Worm (Caenorhabditis elegans) whole organism, mixed stage, embryonic: ENCODE data around the gene D1054.1.

Experiments used
- bed-3 ChIP-seq: fragments of 200-800 bp; sonication (Bioruptor generic); optimal IDR thresholded peaks from 3 replicates; lab custom pipeline; 2018; ENCODE audit warnings: mild to moderate bottlenecking, missing genetic modification characterization, moderate library complexity, missing compliant biosample characterization
- blmp-1 ChIP-seq: fragments of 150-350 bp; optimal IDR thresholded peaks from 2 replicates; lab custom pipeline; 2014; ENCODE audit warnings: missing biosample characterization, missing genetic modification characterization
- ceh-43 ChIP-seq: fragments of 200-800 bp; sonication (Bioruptor generic); optimal IDR thresholded peaks from 2 replicates; lab custom pipeline; 2018; ENCODE audit warnings: mild to moderate bottlenecking, missing genetic modification characterization, moderate library complexity, missing compliant biosample characterization
- ceh-83 ChIP-seq: fragments of 200-800 bp; sonication (Bioruptor generic); optimal IDR thresholded peaks from 2 replicates; lab custom pipeline; 2018; ENCODE audit warnings: mild to moderate bottlenecking, missing genetic modification characterization, missing compliant biosample characterization
- ces-1 ChIP-seq: fragments of 150-350 bp; optimal IDR thresholded peaks from 2 replicates; lab custom pipeline; 2014; ENCODE audit warnings: missing biosample characterization, missing genetic modification reagents, missing genetic modification characterization
- cnd-1 ChIP-seq: fragments of 200-800 bp; sonication (Bioruptor generic); optimal IDR thresholded peaks from 2 replicates; lab custom pipeline; 2018; ENCODE audit warnings: mild to moderate bottlenecking, missing genetic modification characterization, missing compliant biosample characterization
- drap-1 ChIP-seq: fragments of 200-800 bp; sonication (Bioruptor generic); optimal IDR thresholded peaks from 3 replicates; lab custom pipeline; 2018; ENCODE audit warnings: mild to moderate bottlenecking, missing genetic modification characterization, missing compliant biosample characterization
- elt-3 ChIP-seq: fragments of 150-350 bp; optimal IDR thresholded peaks from 2 replicates; lab custom pipeline; 2014; ENCODE audit warnings: missing biosample characterization, missing genetic modification characterization
- flh-1 ChIP-seq: fragments of 200-800 bp; sonication (Bioruptor generic); optimal IDR thresholded peaks from 2 replicates; lab custom pipeline; 2018; ENCODE audit warnings: mild to moderate bottlenecking, missing genetic modification characterization, moderate library complexity, missing compliant biosample characterization
- ham-2 ChIP-seq: fragments of 200-800 bp; sonication (Bioruptor generic); optimal IDR thresholded peaks from 2 replicates; lab custom pipeline; 2018; ENCODE audit warnings: mild to moderate bottlenecking, missing genetic modification characterization, missing compliant biosample characterization
- hlh-1 ChIP-seq: fragments of 150-350 bp; optimal IDR thresholded peaks from 2 replicates; lab custom pipeline; 2014; ENCODE audit warnings: missing biosample characterization, missing genetic modification reagents, missing genetic modification characterization
- lin-13 ChIP-seq: fragments of 150-350 bp; optimal IDR thresholded peaks from 2 replicates; lab custom pipeline; 2014; ENCODE audit warnings: missing biosample characterization, missing genetic modification characterization
- mab-5 ChIP-seq: fragments of 150-350 bp; optimal IDR thresholded peaks from 2 replicates; lab custom pipeline; 2014; ENCODE audit warnings: missing biosample characterization, missing genetic modification characterization
- pha-4 ChIP-seq: fragments of 150-350 bp; optimal IDR thresholded peaks from 2 replicates; lab custom pipeline; 2018; ENCODE audit warnings: missing biosample characterization, missing genetic modification reagents, missing genetic modification characterization
- sem-2 ChIP-seq: fragments of 200-800 bp; sonication (Bioruptor generic); optimal IDR thresholded peaks from 2 replicates; lab custom pipeline; 2018; ENCODE audit warnings: mild to moderate bottlenecking, missing genetic modification characterization, missing compliant biosample characterization
- sptf-1 ChIP-seq: sonication (generic microtip); optimal IDR thresholded peaks from 2 replicates; lab custom pipeline; 2017; ENCODE audit warnings: mild to moderate bottlenecking, missing genetic modification characterization, moderate library complexity, missing compliant biosample characterization
- unc-120 ChIP-seq: sonication (generic microtip); optimal IDR thresholded peaks from 2 replicates; lab custom pipeline; 2017; ENCODE audit warnings: missing genetic modification characterization, missing compliant biosample characterization; ENCODE audit not compliant: poor library complexity, severe bottlenecking
- unc-39 ChIP-seq: fragments of 150-350 bp; optimal IDR thresholded peaks from 2 replicates; lab custom pipeline; 2014; ENCODE audit warnings: missing biosample characterization, missing genetic modification characterization

D1054.1 gene

ce11 chrV:10719833-10720170 is 50.2 kb downstream of the D1054.1 start:
- no peak for TF ChIP-seq blmp-1 (tag; lab: Kevin White, UChicago)
- no peak for TF ChIP-seq unc-39 (tag; lab: Kevin White, UChicago)
- no peak for TF ChIP-seq elt-3 (tag; lab: Kevin White, UChicago)
- TF ChIP-seq mab-5 (tag; lab: Kevin White, UChicago), result no peak
- TF ChIP-seq cnd-1 (tag; lab: Kevin White, UChicago), result no peak
- peak; percentile 29 for TF ChIP-seq hlh-1 (tag; lab: Kevin White, UChicago)
- TF ChIP-seq flh-1 (GFP tag; lab: Kevin White, UChicago), result no peak
- no peak for TF ChIP-seq ceh-83 (GFP tag; lab: Kevin White, UChicago)
- TF ChIP-seq sptf-1, result no peak
- TF ChIP-seq bed-3, result no peak
- TF ChIP-seq ceh-43 (GFP tag; lab: Kevin White, UChicago), result no peak
- TF ChIP-seq lin-13, result no peak
- no peak for TF ChIP-seq drap-1
- TF ChIP-seq ham-2 (GFP tag; lab: Kevin White, UChicago), result peak; percentile 39
- no peak for TF ChIP-seq ces-1 (GFP tag; lab: Kevin White, UChicago)
- TF ChIP-seq unc-120 (tag; lab: Kevin White, UChicago), result no peak

ce11 chrV:10719019-10719832 is 50.8 kb downstream of the D1054.1 start:
- TF ChIP-seq elt-3 (tag; lab: Kevin White, UChicago), result no peak
- no peak for TF ChIP-seq ces-1 (GFP tag; lab: Kevin White, UChicago)
- TF ChIP-seq sem-2 (GFP tag; lab: Kevin White, UChicago), result no peak
- no peak for TF ChIP-seq pha-4
- TF ChIP-seq hlh-1 (tag; lab: Kevin White, UChicago), result peak; percentile 22
- TF ChIP-seq unc-120 (tag; lab: Kevin White, UChicago), result peak; percentile 52
